Fruit fly (Drosophila melanogaster) whole organism, embryonic: Measurements from ENCODE around the gene RpL6.

ENCODE experiments used
- CG10267 ChIP-seq: fragments of 200-800 bp; sonication (Bioruptor generic); optimal IDR thresholded peaks from 2 replicates; lab custom pipeline; 2018; ENCODE audit warnings: missing biosample characterization, mild to moderate bottlenecking, missing genetic modification characterization, moderate library complexity
- CG10565 ChIP-seq: fragments of 200-800 bp; sonication (Bioruptor generic); optimal IDR thresholded peaks from 3 replicates; lab custom pipeline; 2016; ENCODE audit warnings: missing biosample characterization, mild to moderate bottlenecking, missing genetic modification characterization
- CG11247 ChIP-seq: fragments of 200-800 bp; sonication (Bioruptor generic); IDR thresholded peaks from 2 replicates; pipeline ENCODE4 v1.3.6; 2022; ENCODE audit warnings: missing biosample characterization, missing genetic modification characterization
- CG12155 ChIP-seq: fragments of 200-800 bp; sonication (Bioruptor generic); optimal IDR thresholded peaks from 3 replicates; lab custom pipeline; 2016; ENCODE audit warnings: missing biosample characterization, missing genetic modification characterization
- CG1233 ChIP-seq: fragments of 200-800 bp; sonication (Bioruptor generic); optimal IDR thresholded peaks from 4 replicates; lab custom pipeline; 2018; ENCODE audit warnings: missing biosample characterization, mild to moderate bottlenecking, missing genetic modification characterization
- CG15011 ChIP-seq: fragments of 200-800 bp; sonication (Bioruptor generic); optimal IDR thresholded peaks from 3 replicates; lab custom pipeline; 2018; ENCODE audit warnings: missing biosample characterization, mild to moderate bottlenecking, missing genetic modification characterization
- CG15479 ChIP-seq: fragments of 200-800 bp; sonication (Bioruptor generic); optimal IDR thresholded peaks from 3 replicates; lab custom pipeline; 2019; ENCODE audit warnings: missing biosample characterization, mild to moderate bottlenecking, missing genetic modification characterization, moderate library complexity
- CG2202 ChIP-seq: fragments of 200-800 bp; sonication (Bioruptor generic); optimal IDR thresholded peaks from 2 replicates; lab custom pipeline; 2018; ENCODE audit warnings: missing biosample characterization, mild to moderate bottlenecking, missing genetic modification characterization
- CG32767 ChIP-seq: fragments of 200-800 bp; sonication (Bioruptor generic); IDR thresholded peaks from 2 replicates; pipeline ENCODE4 v1.3.6; 2022; ENCODE audit warnings: missing biosample characterization, missing genetic modification characterization
- CG3281 ChIP-seq: fragments of 200-800 bp; sonication (Bioruptor generic); optimal IDR thresholded peaks from 3 replicates; lab custom pipeline; 2017; ENCODE audit warnings: missing biosample characterization, mild to moderate bottlenecking, missing genetic modification characterization
- CG4617 ChIP-seq: fragments of 200-800 bp; sonication (Bioruptor generic); optimal IDR thresholded peaks from 3 replicates; lab custom pipeline; 2016; ENCODE audit warnings: missing biosample characterization, missing genetic modification characterization, borderline replicate concordance
- CG6654 ChIP-seq: fragments of 200-800 bp; sonication (Bioruptor generic); optimal IDR thresholded peaks from 2 replicates; lab custom pipeline; 2017; ENCODE audit warnings: missing biosample characterization, mild to moderate bottlenecking, missing genetic modification characterization
- CG6683 ChIP-seq: fragments of 200-800 bp; sonication (Bioruptor generic); optimal IDR thresholded peaks from 2 replicates; lab custom pipeline; 2017; ENCODE audit warnings: missing biosample characterization, mild to moderate bottlenecking, missing genetic modification characterization, missing genetic modification reagents
- CG6765 ChIP-seq: fragments of 200-800 bp; sonication (Bioruptor generic); optimal IDR thresholded peaks from 3 replicates; lab custom pipeline; 2017; ENCODE audit warnings: missing biosample characterization, mild to moderate bottlenecking, missing genetic modification characterization
- CG7786 ChIP-seq: fragments of 200-800 bp; sonication (Bioruptor generic); optimal IDR thresholded peaks from 2 replicates; lab custom pipeline; 2016; ENCODE audit warnings: missing biosample characterization, missing genetic modification characterization
- CG8281 ChIP-seq: fragments of 200-800 bp; sonication (Bioruptor generic); optimal IDR thresholded peaks from 2 replicates; lab custom pipeline; 2018; ENCODE audit warnings: missing biosample characterization, mild to moderate bottlenecking, missing genetic modification characterization, moderate library complexity
- CG8944 ChIP-seq: fragments of 200-800 bp; sonication (Bioruptor generic); optimal IDR thresholded peaks from 3 replicates; lab custom pipeline; 2016; ENCODE audit warnings: missing biosample characterization, missing genetic modification characterization
- CG9817 ChIP-seq: fragments of 200-800 bp; sonication (Bioruptor generic); optimal IDR thresholded peaks from 2 replicates; lab custom pipeline; 2018; ENCODE audit warnings: missing biosample characterization, mild to moderate bottlenecking, missing genetic modification characterization, moderate library complexity
- CG9932 ChIP-seq: fragments of 200-800 bp; sonication (Bioruptor generic); IDR thresholded peaks from 2 replicates; pipeline ENCODE4 v1.3.6; 2022; ENCODE audit warnings: missing biosample characterization, missing genetic modification characterization
- Dip2 ChIP-seq: fragments of 200-800 bp; sonication (Bioruptor generic); IDR thresholded peaks from 2 replicates; pipeline ENCODE4 v1.3.6; 2022; ENCODE audit warnings: missing biosample characterization, missing genetic modification characterization
- Dip3 ChIP-seq: fragments of 200-800 bp; sonication (Bioruptor generic); optimal IDR thresholded peaks from 3 replicates; lab custom pipeline; 2016; ENCODE audit warnings: missing biosample characterization, missing genetic modification characterization
- E2f1 ChIP-seq: fragments of 200-800 bp; sonication (Bioruptor generic); IDR thresholded peaks from 2 replicates; pipeline ENCODE4 v1.3.6; 2022; ENCODE audit warnings: missing biosample characterization, missing genetic modification characterization
- GATAe ChIP-seq: fragments of 200-800 bp; sonication (Bioruptor generic); conservative IDR thresholded peaks from 2 replicates; pipeline ENCODE4 v1.3.6; 2022; ENCODE audit warnings: missing biosample characterization, missing genetic modification characterization
- Gug ChIP-seq: fragments of 200-800 bp; sonication (Bioruptor generic); IDR thresholded peaks from 4 replicates; pipeline ENCODE4 v1.3.6; 2022; ENCODE audit warnings: missing biosample characterization, missing genetic modification characterization
- H15 ChIP-seq: fragments of 200-800 bp; sonication (Bioruptor generic); IDR thresholded peaks from 3 replicates; pipeline ENCODE4 v1.3.6; 2022; ENCODE audit warnings: missing biosample characterization, missing genetic modification characterization
- HHEX ChIP-seq: fragments of 200-800 bp; sonication (Bioruptor generic); optimal IDR thresholded peaks from 3 replicates; lab custom pipeline; 2017; ENCODE audit warnings: missing biosample characterization, mild to moderate bottlenecking, missing genetic modification characterization, missing genetic modification reagents
- MBD-R2 ChIP-seq: fragments of 200-800 bp; sonication (Bioruptor generic); IDR thresholded peaks from 2 replicates; pipeline ENCODE4 v1.3.6; 2022; ENCODE audit warnings: missing biosample characterization, missing genetic modification characterization
- Neu2 ChIP-seq: fragments of 200-800 bp; sonication (Bioruptor generic); optimal IDR thresholded peaks from 3 replicates; lab custom pipeline; 2016; ENCODE audit warnings: missing biosample characterization, missing genetic modification characterization, borderline replicate concordance
- Nf-YC ChIP-seq: fragments of 200-800 bp; optimal IDR thresholded peaks from 3 replicates; lab custom pipeline; 2019; ENCODE audit warnings: missing biosample characterization, mild to moderate bottlenecking, missing genetic modification characterization, moderate library complexity
- Optix ChIP-seq: fragments of 200-800 bp; sonication (Bioruptor generic); IDR thresholded peaks from 3 replicates; pipeline ENCODE4 v1.3.6; 2022; ENCODE audit warnings: missing biosample characterization, missing genetic modification characterization
- Side ChIP-seq: fragments of 200-800 bp; sonication (Bioruptor generic); optimal IDR thresholded peaks from 2 replicates; lab custom pipeline; 2016; ENCODE audit warnings: missing biosample characterization, missing genetic modification characterization
- Spps ChIP-seq: fragments of 200-800 bp; sonication (Bioruptor generic); optimal IDR thresholded peaks from 2 replicates; lab custom pipeline; 2018; ENCODE audit warnings: missing biosample characterization, mild to moderate bottlenecking, missing genetic modification characterization
- Taf1 ChIP-seq: fragments of 200-800 bp; sonication (Bioruptor generic); IDR thresholded peaks from 2 replicates; pipeline ENCODE4 v1.3.6; 2022; ENCODE audit warnings: missing biosample characterization, missing genetic modification characterization
- Xrp1 ChIP-seq: fragments of 200-800 bp; sonication (Bioruptor generic); IDR thresholded peaks from 2 replicates; pipeline ENCODE4 v1.3.6; 2022; ENCODE audit warnings: missing biosample characterization, missing genetic modification characterization
- aop ChIP-seq: fragments of 200-800 bp; sonication (Bioruptor generic); IDR thresholded peaks from 2 replicates; pipeline ENCODE4 v1.3.6; 2022; ENCODE audit warnings: missing biosample characterization, missing genetic modification characterization
- ato ChIP-seq: fragments of 200-800 bp; sonication (Bioruptor generic); IDR thresholded peaks from 2 replicates; pipeline ENCODE4 v1.3.6; 2022; ENCODE audit warnings: missing biosample characterization, missing genetic modification characterization; ENCODE audit not compliant: partially characterized antibody
- bigmax ChIP-seq: fragments of 200-800 bp; sonication (Bioruptor generic); optimal IDR thresholded peaks from 2 replicates; lab custom pipeline; 2018; ENCODE audit warnings: missing biosample characterization, mild to moderate bottlenecking, missing genetic modification characterization
- bsh ChIP-seq, 2 experiments: fragments of 200-800 bp; sonication (Bioruptor generic); optimal IDR thresholded peaks; 2 replicates each; lab custom pipeline; 2017 to 2018; ENCODE audit warnings: mild to moderate bottlenecking in 2 of 2, missing biosample characterization in 2 of 2, missing genetic modification characterization in 2 of 2, moderate library complexity in 1 of 2
- cad ChIP-seq: fragments of >200 bp; optimal IDR thresholded peaks from 2 replicates; lab custom pipeline; 2017; ENCODE audit warnings: missing biosample characterization, missing genetic modification characterization
- ci ChIP-seq: fragments of 200-800 bp; sonication (Bioruptor generic); IDR thresholded peaks from 3 replicates; pipeline ENCODE4 v1.3.6; 2022; ENCODE audit warnings: missing biosample characterization, missing genetic modification characterization
- grau ChIP-seq: fragments of 200-800 bp; optimal IDR thresholded peaks from 3 replicates; lab custom pipeline; 2019; ENCODE audit warnings: missing biosample characterization, mild to moderate bottlenecking, missing genetic modification characterization, moderate library complexity
- klu ChIP-seq: fragments of 200-800 bp; sonication (Bioruptor generic); IDR thresholded peaks from 2 replicates; pipeline ENCODE4 v1.3.6; 2022; ENCODE audit warnings: missing biosample characterization, missing genetic modification characterization
- lbe ChIP-seq: fragments of 200-800 bp; sonication (Bioruptor generic); optimal IDR thresholded peaks from 2 replicates; lab custom pipeline; 2016; ENCODE audit warnings: missing biosample characterization, mild to moderate bottlenecking, missing genetic modification characterization
- nau ChIP-seq: fragments of 200-800 bp; sonication (Bioruptor generic); optimal IDR thresholded peaks from 3 replicates; lab custom pipeline; 2017; ENCODE audit warnings: missing biosample characterization, mild to moderate bottlenecking, missing genetic modification characterization, missing genetic modification reagents
- otp ChIP-seq: fragments of 200-800 bp; sonication (Bioruptor generic); IDR thresholded peaks from 3 replicates; pipeline ENCODE4, ENCODE4 v1.3.6; 2022; ENCODE audit warnings: missing biosample characterization, missing genetic modification characterization
- ro ChIP-seq: fragments of 200-800 bp; sonication (Bioruptor generic); IDR thresholded peaks from 2 replicates; pipeline ENCODE4 v1.3.6; 2022; ENCODE audit warnings: missing biosample characterization, missing genetic modification characterization
- stwl ChIP-seq: fragments of 200-800 bp; sonication (Bioruptor generic); optimal IDR thresholded peaks from 3 replicates; lab custom pipeline; 2018; ENCODE audit warnings: missing biosample characterization, mild to moderate bottlenecking, missing genetic modification characterization, moderate library complexity
- tup ChIP-seq: fragments of 200-800 bp; sonication (Bioruptor generic); optimal IDR thresholded peaks from 2 replicates; lab custom pipeline; 2016; ENCODE audit warnings: missing biosample characterization, mild to moderate bottlenecking, missing genetic modification characterization, moderate library complexity
- vfl ChIP-seq: fragments of 200-800 bp; sonication (Bioruptor generic); optimal IDR thresholded peaks from 2 replicates; lab custom pipeline; 2016; ENCODE audit warnings: missing biosample characterization, missing genetic modification characterization
- yki ChIP-seq: fragments of >200 bp; optimal IDR thresholded peaks from 3 replicates; lab custom pipeline; 2018
- zf30C ChIP-seq: fragments of 200-800 bp; sonication (Bioruptor generic); optimal IDR thresholded peaks from 3 replicates; lab custom pipeline; 2018; ENCODE audit warnings: missing biosample characterization, mild to moderate bottlenecking, missing genetic modification characterization

Gene RpL6

dm6 chr3R:31609413-31610054, 13.5 kb upstream of the RpL6 start (continued):
- no peak for TF ChIP-seq CG8281 (tag; lab: Kevin White, UChicago)
- peak; percentile 36 for TF ChIP-seq Side (GFP tag; lab: Kevin White, UChicago)
- TF ChIP-seq Dip2 (GFP tag; lab: Robert Waterston, UW): no peak
- TF ChIP-seq Taf1: no peak
- no peak for TF ChIP-seq tup (GFP tag; lab: Kevin White, UChicago)
- TF ChIP-seq CG10267 (tag; lab: Kevin White, UChicago): peak; percentile 70
- TF ChIP-seq CG11247: no peak
- TF ChIP-seq Optix (GFP tag; lab: Robert Waterston, UW): no peak
- TF ChIP-seq CG6683 (GFP tag; lab: Kevin White, UChicago): no peak
- TF ChIP-seq bigmax: peak; percentile 52
- TF ChIP-seq ci (GFP tag; lab: Robert Waterston, UW): no peak
- TF ChIP-seq zf30C (GFP tag; lab: Kevin White, UChicago): peak; percentile 2
- TF ChIP-seq CG3281: peak; percentile 22
- no peak for TF ChIP-seq CG15011 (GFP tag; lab: Kevin White, UChicago)
- no peak for TF ChIP-seq Dip3 (GFP tag; lab: Kevin White, UChicago)
- no peak for TF ChIP-seq CG10565 (GFP tag; lab: Kevin White, UChicago)
- TF ChIP-seq Neu2 (GFP tag; lab: Kevin White, UChicago): no peak
- TF ChIP-seq CG6765: peak; percentile 47
- TF ChIP-seq H15 (GFP tag; lab: Robert Waterston, UW): no peak
- no peak for TF ChIP-seq CG15479
- peak; percentile 14 for TF ChIP-seq CG2202 (tag; lab: Kevin White, UChicago)
- no peak for TF ChIP-seq vfl
- no peak for TF ChIP-seq CG8944 (GFP tag; lab: Kevin White, UChicago)
- no peak for TF ChIP-seq E2f1 (GFP tag; lab: Robert Waterston, UW)
- TF ChIP-seq Spps (tag; lab: Kevin White, UChicago): no peak
- peak; percentile 72 for TF ChIP-seq stwl (tag; lab: Kevin White, UChicago)
- no peak for TF ChIP-seq GATAe (GFP tag; lab: Robert Waterston, UW)
- TF ChIP-seq grau (tag; lab: Kevin White, UChicago): peak; percentile 59
- no peak for TF ChIP-seq ato (GFP tag; lab: Robert Waterston, UW)
- 0 out of 4 replicates have a peak, but pooled peaks have one; percentile 6 for TF ChIP-seq Gug (GFP tag; lab: Robert Waterston, UW)
- TF ChIP-seq CG7786 (GFP tag; lab: Kevin White, UChicago): peak; percentile 3
- TF ChIP-seq ro (GFP tag; lab: Robert Waterston, UW): no peak
- TF ChIP-seq Xrp1 (GFP tag; lab: Robert Waterston, UW): no peak
- peak; percentile 20 for TF ChIP-seq CG4617 (GFP tag; lab: Kevin White, UChicago)
- TF ChIP-seq CG1233 (GFP tag; lab: Kevin White, UChicago): no peak
- no peak for TF ChIP-seq nau (GFP tag; lab: Kevin White, UChicago)
- TF ChIP-seq HHEX (GFP tag; lab: Kevin White, UChicago): no peak
- peak in 1 of 2 experiments; percentile 18 for TF ChIP-seq bsh (GFP tag; optimal IDR thresholded peaks at IDR 0.05; lab: Kevin White, UChicago)
- no peak for TF ChIP-seq MBD-R2
- no peak for TF ChIP-seq CG32767 (GFP tag; lab: Robert Waterston, UW)
- TF ChIP-seq otp (GFP tag; lab: Robert Waterston, UW): no peak
- no peak for TF ChIP-seq klu (GFP tag; lab: Robert Waterston, UW)
- TF ChIP-seq aop (GFP tag; lab: Robert Waterston, UW): no peak
- no peak for TF ChIP-seq cad
- no peak for TF ChIP-seq yki (lab: Kevin White, UChicago)
- no peak for TF ChIP-seq CG6654
- TF ChIP-seq CG12155 (GFP tag; lab: Kevin White, UChicago): peak; percentile 18
- peak; percentile 62 for TF ChIP-seq lbe (GFP tag; lab: Kevin White, UChicago)
- TF ChIP-seq CG9817 (tag; lab: Kevin White, UChicago): peak; percentile 14
- peak; percentile 43 for TF ChIP-seq Nf-YC (tag; lab: Kevin White, UChicago)
- no peak for TF ChIP-seq CG9932 (GFP tag; lab: Robert Waterston, UW)
